Worm (Caenorhabditis elegans) whole organism, late embryonic: Measurements from ENCODE around the gene puf-7.
"Not testable (repeated sequence)": the region's sequence is repeated elsewhere in the genome, so short reads cannot be mapped to it uniquely, and the experiment has no call there.

Experiments used
- C08G9.2 ChIP-seq: sonication (generic microtip); optimal IDR thresholded peaks from 2 replicates; lab custom pipeline; 2016; ENCODE audit warnings: mild to moderate bottlenecking, missing genetic modification characterization, moderate library complexity, missing compliant biosample characterization
- C38D4.7 ChIP-seq: fragments of 200-800 bp; sonication (Bioruptor generic); optimal IDR thresholded peaks from 2 replicates; lab custom pipeline; 2018; ENCODE audit warnings: mild to moderate bottlenecking, missing genetic modification characterization, moderate library complexity, missing compliant biosample characterization
- F13H6.1 ChIP-seq: sonication (generic microtip); optimal IDR thresholded peaks from 2 replicates; lab custom pipeline; 2016; ENCODE audit warnings: missing genetic modification characterization, missing compliant biosample characterization
- ceh-14 ChIP-seq: sonication (generic microtip); optimal IDR thresholded peaks from 2 replicates; lab custom pipeline; 2016; ENCODE audit warnings: missing genotype, missing genetic modification characterization, missing compliant biosample characterization
- ceh-19 ChIP-seq: fragments of 200-800 bp; sonication (Bioruptor generic); optimal IDR thresholded peaks from 2 replicates; lab custom pipeline; 2018; ENCODE audit warnings: mild to moderate bottlenecking, missing genetic modification characterization, missing compliant biosample characterization
- ceh-2 ChIP-seq: sonication (generic microtip); optimal IDR thresholded peaks from 2 replicates; lab custom pipeline; 2016; ENCODE audit warnings: missing genotype, missing genetic modification characterization, missing compliant biosample characterization
- ceh-22 ChIP-seq: sonication (generic microtip); optimal IDR thresholded peaks from 2 replicates; lab custom pipeline; 2017; ENCODE audit warnings: missing biosample characterization, missing genetic modification characterization
- ceh-30 ChIP-seq: fragments of 150-350 bp; optimal IDR thresholded peaks from 2 replicates; lab custom pipeline; 2014; ENCODE audit warnings: missing biosample characterization, missing genetic modification characterization
- ceh-45 ChIP-seq: fragments of 200-800 bp; sonication (Bioruptor generic); IDR thresholded peaks from 2 replicates; pipeline ENCODE4 v1.3.6; 2022; ENCODE audit warnings: missing genetic modification reagents, missing genetic modification characterization, missing compliant biosample characterization
- ceh-48 ChIP-seq: sonication (generic microtip); optimal IDR thresholded peaks from 2 replicates; lab custom pipeline; 2016; ENCODE audit warnings: missing genetic modification characterization, inconsistent platforms, missing compliant biosample characterization
- che-1 ChIP-seq: sonication (generic microtip); optimal IDR thresholded peaks from 2 replicates; lab custom pipeline; 2016; ENCODE audit warnings: mild to moderate bottlenecking, missing genetic modification characterization, missing compliant biosample characterization
- dmd-4 ChIP-seq: sonication (generic microtip); optimal IDR thresholded peaks from 2 replicates; lab custom pipeline; 2016; ENCODE audit warnings: borderline replicate concordance, missing genetic modification characterization, missing compliant biosample characterization
- ets-4 ChIP-seq: sonication (generic microtip); optimal IDR thresholded peaks from 2 replicates; lab custom pipeline; 2016; ENCODE audit warnings: missing genetic modification characterization, missing compliant biosample characterization
- fkh-10 ChIP-seq: fragments of 150-350 bp; optimal IDR thresholded peaks from 2 replicates; lab custom pipeline; 2014; ENCODE audit warnings: missing biosample characterization, missing genetic modification reagents, missing genetic modification characterization
- gmeb-2 ChIP-seq: sonication (generic microtip); optimal IDR thresholded peaks from 2 replicates; lab custom pipeline; 2016; ENCODE audit warnings: missing genetic modification characterization, inconsistent platforms, missing compliant biosample characterization
- hlh-13 ChIP-seq: fragments of 200-800 bp; sonication (Bioruptor generic); optimal IDR thresholded peaks from 2 replicates; lab custom pipeline; 2018; ENCODE audit warnings: mild to moderate bottlenecking, missing genetic modification characterization, missing compliant biosample characterization
- hlh-15 ChIP-seq: sonication (generic microtip); optimal IDR thresholded peaks from 2 replicates; lab custom pipeline; 2016; ENCODE audit warnings: missing genetic modification characterization, missing compliant biosample characterization
- hlh-8 ChIP-seq: sonication (generic microtip); optimal IDR thresholded peaks from 2 replicates; lab custom pipeline; 2016; ENCODE audit warnings: missing genotype, missing genetic modification characterization, missing compliant biosample characterization
- nfya-1 ChIP-seq: sonication (generic microtip); optimal IDR thresholded peaks from 2 replicates; lab custom pipeline; 2017; ENCODE audit warnings: missing genetic modification characterization, mild to moderate bottlenecking, missing compliant biosample characterization, antibody characterized with exemption, moderate library complexity
- nhr-232 ChIP-seq: sonication (generic microtip); optimal IDR thresholded peaks from 2 replicates; lab custom pipeline; 2016; ENCODE audit warnings: missing genetic modification characterization, missing compliant biosample characterization
- odd-2 ChIP-seq: sonication (generic microtip); optimal IDR thresholded peaks from 2 replicates; lab custom pipeline; 2017; ENCODE audit warnings: antibody characterized with exemption, mild to moderate bottlenecking, missing genetic modification characterization, missing compliant biosample characterization
- pat-9 ChIP-seq: fragments of 200-800 bp; sonication (Bioruptor generic); optimal IDR thresholded peaks from 2 replicates; lab custom pipeline; 2018; ENCODE audit warnings: mild to moderate bottlenecking, missing genetic modification characterization, moderate library complexity, missing compliant biosample characterization
- pax-1 ChIP-seq: fragments of 150-350 bp; optimal IDR thresholded peaks from 2 replicates; lab custom pipeline; 2014; ENCODE audit warnings: missing biosample characterization, missing genetic modification characterization
- pha-2 ChIP-seq: sonication (generic microtip); optimal IDR thresholded peaks from 2 replicates; lab custom pipeline; 2017; ENCODE audit warnings: mild to moderate bottlenecking, missing genetic modification characterization, missing compliant biosample characterization
- pha-4 ChIP-seq: fragments of 150-350 bp; optimal IDR thresholded peaks from 2 replicates; lab custom pipeline; 2018; ENCODE audit warnings: missing biosample characterization, missing genetic modification reagents, missing genetic modification characterization
- pqm-1 ChIP-seq: sonication (generic microtip); optimal IDR thresholded peaks from 2 replicates; lab custom pipeline; 2016; ENCODE audit warnings: missing genetic modification characterization, missing compliant biosample characterization
- pros-1 ChIP-seq: fragments of 150-350 bp; optimal IDR thresholded peaks from 2 replicates; lab custom pipeline; 2014; ENCODE audit warnings: missing biosample characterization, missing genetic modification reagents, missing genetic modification characterization
- rnt-1 ChIP-seq: sonication (generic microtip); optimal IDR thresholded peaks from 2 replicates; lab custom pipeline; 2016; ENCODE audit warnings: missing genetic modification characterization, missing compliant biosample characterization
- sox-4 ChIP-seq: sonication (generic microtip); optimal IDR thresholded peaks from 2 replicates; lab custom pipeline; 2017; ENCODE audit warnings: mild to moderate bottlenecking, missing genetic modification characterization, inconsistent platforms, missing compliant biosample characterization
- syd-9 ChIP-seq: sonication (generic microtip); optimal IDR thresholded peaks from 2 replicates; lab custom pipeline; 2016; ENCODE audit warnings: mild to moderate bottlenecking, missing genetic modification characterization, moderate library complexity, missing compliant biosample characterization
- tbx-2 ChIP-seq: sonication (generic microtip); optimal IDR thresholded peaks from 2 replicates; lab custom pipeline; 2016; ENCODE audit warnings: missing genetic modification characterization, missing compliant biosample characterization
- tbx-7 ChIP-seq: sonication (generic microtip); optimal IDR thresholded peaks from 2 replicates; lab custom pipeline; 2016; ENCODE audit warnings: missing genotype, missing genetic modification characterization, missing compliant biosample characterization
- unc-3 ChIP-seq, 2 experiments: fragments of 200-800 bp in 1 of 2; sonication (Bioruptor generic) in 1 of 2; sonication (generic microtip) in 1 of 2; conservative IDR thresholded peaks in 1 of 2; optimal IDR thresholded peaks in 1 of 2; 2 replicates each; pipeline versions ENCODE4 v1.3.6 to Lab custom; 2016 to 2022; ENCODE audit warnings: missing compliant biosample characterization in 2 of 2, missing genetic modification characterization in 2 of 2, missing genetic modification reagents in 1 of 2
- unc-55 ChIP-seq: sonication (generic microtip); optimal IDR thresholded peaks from 2 replicates; lab custom pipeline; 2017; ENCODE audit warnings: missing biosample characterization, missing genetic modification reagents, missing genetic modification characterization
- unc-86 ChIP-seq: sonication (generic microtip); optimal IDR thresholded peaks from 2 replicates; lab custom pipeline; 2016; ENCODE audit warnings: missing genetic modification characterization, missing compliant biosample characterization
- zip-5 ChIP-seq: sonication (generic microtip); optimal IDR thresholded peaks from 2 replicates; lab custom pipeline; 2016; ENCODE audit warnings: missing genetic modification characterization, missing compliant biosample characterization

Gene puf-7

DNA sequence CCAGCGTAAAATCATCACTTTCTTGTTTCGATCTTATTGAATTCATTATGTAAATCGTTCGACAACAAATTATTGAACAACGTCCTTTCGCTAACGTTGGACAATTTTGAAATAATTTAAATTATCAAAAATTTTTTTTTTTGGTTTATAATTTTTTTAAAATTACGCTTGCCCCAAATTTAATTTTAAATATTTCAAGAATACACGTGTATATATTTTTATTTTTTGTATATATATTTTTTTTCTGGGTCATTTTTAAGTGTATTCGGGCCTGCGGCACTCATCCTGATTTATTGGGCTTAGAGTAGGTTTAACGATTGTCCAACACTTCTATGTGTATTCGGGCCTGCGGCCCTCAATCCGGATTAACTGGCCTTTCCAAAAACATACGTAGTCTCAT, 22.1 kb upstream of the puf-7 start, which contains the start of gene Y52D5A.2:
Gene Y52D5A.2 (minus strand): TSS at position 101 of the 400 bp plus-strand sequence.
- TF ChIP-seq odd-2, pax-1, ceh-14 (tag; lab: Kevin White, UChicago): not testable (repeated sequence)

DNA sequence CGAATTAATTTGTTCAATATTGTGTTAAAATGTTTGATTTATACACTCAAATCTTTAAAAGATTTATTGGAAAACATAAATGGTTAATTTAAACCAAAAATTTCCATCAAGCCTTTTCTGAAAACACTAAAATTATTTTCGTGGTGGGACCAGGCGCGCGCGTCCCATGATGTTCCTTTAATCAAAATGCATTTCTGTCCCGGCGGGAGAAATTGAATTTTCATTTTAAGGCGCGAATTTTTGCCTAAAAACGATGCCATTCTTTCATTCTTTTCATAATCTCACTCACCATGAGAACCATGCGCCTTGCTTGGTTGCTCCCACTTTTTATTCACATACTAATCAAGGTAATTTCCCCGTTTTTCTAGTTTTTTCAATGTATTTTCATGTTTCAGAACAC, 16.8 kb upstream of the puf-7 start, which contains the start of gene rme-2:
Gene rme-2 (plus strand): TSS at position 288 of the 400 bp plus-strand sequence.
- TF ChIP-seq ceh-22 (tag; lab: Kevin White, UChicago) (no peak), F13H6.1 (tag; lab: Kevin White, UChicago) (no peak), hlh-15 (tag; lab: Kevin White, UChicago) (no peak), unc-3 (GFP tag; conservative IDR thresholded peaks at IDR 0.05; lab: Robert Waterston, UW) (no peak), unc-3 (tag; optimal IDR thresholded peaks at IDR 0.05; lab: Kevin White, UChicago) (no peak), unc-55 (GFP tag; lab: Kevin White, UChicago) (no peak)
- TF ChIP-seq, all 69 proteins: peak for 0

DNA sequence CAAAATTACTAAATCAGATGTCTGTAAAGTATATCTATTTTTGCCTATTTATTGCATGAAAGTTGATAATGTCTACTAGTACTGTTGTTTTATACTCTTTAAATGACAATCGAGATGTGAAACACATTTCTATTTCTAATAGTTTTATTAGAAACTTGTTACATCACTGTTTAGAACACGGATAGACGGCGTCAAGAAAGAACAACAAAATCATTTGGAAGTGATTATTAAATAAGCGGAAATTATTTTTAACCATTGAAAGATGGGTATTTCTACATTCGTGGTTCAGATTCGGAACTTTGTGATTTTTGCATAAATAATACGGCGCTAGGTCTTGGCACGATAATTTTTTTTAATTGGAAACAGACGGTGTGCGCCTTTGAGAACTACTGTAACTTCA, 13.4 kb upstream of the puf-7 start:
- no peak for TF ChIP-seq unc-86
- TF ChIP-seq sox-4 (tag; lab: Kevin White, UChicago), result no peak
- TF ChIP-seq zip-5 (tag; lab: Kevin White, UChicago), result no peak
- TF ChIP-seq dmd-4, result no peak
- TF ChIP-seq pax-1 (tag; lab: Kevin White, UChicago), result no peak
- no peak for TF ChIP-seq tbx-7 (tag; lab: Kevin White, UChicago)
- no peak for TF ChIP-seq hlh-8 (tag; lab: Kevin White, UChicago)
- TF ChIP-seq hlh-13 (GFP tag; lab: Kevin White, UChicago), result no peak
- no peak for TF ChIP-seq ceh-45
- no peak for TF ChIP-seq ceh-48 (tag; lab: Kevin White, UChicago)
- TF ChIP-seq, all 69 proteins: peak for 0

DNA sequence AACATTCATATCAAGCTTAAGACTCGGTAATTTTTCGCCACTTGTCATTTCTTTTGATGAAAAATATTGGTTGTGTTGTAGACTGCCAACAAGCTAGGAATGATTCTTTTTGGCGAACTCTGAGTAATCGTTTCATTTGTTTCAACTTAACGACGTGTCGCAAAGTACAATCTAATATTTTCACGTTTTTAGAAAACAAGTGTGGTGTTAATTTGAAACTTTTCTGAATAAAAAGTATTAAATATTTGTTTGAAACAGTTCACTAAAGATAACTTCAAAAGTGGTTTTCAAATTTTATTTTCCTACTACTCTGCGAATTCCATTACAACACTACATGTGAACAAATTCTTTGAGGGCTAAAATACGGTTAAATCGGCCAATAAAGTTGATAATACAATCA, 10.0 kb upstream of the puf-7 start, which contains the start of gene T11F8.4:
Gene T11F8.4 (minus strand): TSS at position 101 of the 400 bp plus-strand sequence.
- TF ChIP-seq pros-1 (tag; lab: Kevin White, UChicago) (no peak), tbx-7 (tag; lab: Kevin White, UChicago) (no peak), nhr-232 (no peak), ets-4 (no peak), hlh-13 (GFP tag; lab: Kevin White, UChicago) (no peak), tbx-2 (tag; lab: Kevin White, UChicago) (no peak), pat-9 (no peak), pax-1 (tag; lab: Kevin White, UChicago) (no peak)

DNA sequence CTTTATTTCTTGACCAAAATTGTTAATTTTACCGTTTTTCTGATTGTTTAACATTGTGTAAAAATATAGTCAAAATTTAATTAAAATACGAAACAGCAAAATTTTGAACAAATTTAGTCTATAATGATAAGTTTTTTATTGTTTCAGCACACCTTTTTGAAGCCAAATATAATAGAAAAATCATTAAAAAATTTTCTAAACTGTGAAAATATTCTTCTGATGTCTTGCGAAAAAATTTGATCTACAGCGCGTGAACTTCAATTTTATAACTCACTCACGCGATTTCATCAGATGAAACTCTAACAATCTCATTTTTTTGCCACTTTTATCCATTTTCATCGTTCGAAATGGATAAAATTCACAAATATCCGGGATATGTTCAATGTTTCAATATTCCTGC, 7.2 kb upstream of the puf-7 start, which contains the start of gene T11F8.1:
Gene T11F8.1 (plus strand): TSS at position 301 of the 400 bp plus-strand sequence.
- TF ChIP-seq C38D4.7 (GFP tag; lab: Kevin White, UChicago) (no peak), pax-1 (tag; lab: Kevin White, UChicago) (no peak), tbx-2 (tag; lab: Kevin White, UChicago) (no peak), syd-9 (tag; lab: Kevin White, UChicago) (no peak), che-1 (tag; lab: Kevin White, UChicago) (no peak), pros-1 (tag; lab: Kevin White, UChicago) (no peak), fkh-10 (no peak), pha-4 (no peak), ceh-30 (no peak), gmeb-2 (tag; lab: Kevin White, UChicago) (no peak), hlh-13 (GFP tag; lab: Kevin White, UChicago) (no peak), pqm-1 (tag; lab: Kevin White, UChicago) (no peak), ceh-2 (tag; lab: Kevin White, UChicago) (no peak), C08G9.2 (no peak), ceh-19 (GFP tag; lab: Kevin White, UChicago) (no peak), rnt-1 (tag; lab: Kevin White, UChicago) (no peak), nfya-1 (tag; lab: Kevin White, UChicago) (no peak), hlh-15 (tag; lab: Kevin White, UChicago) (no peak), ceh-48 (tag; lab: Kevin White, UChicago) (no peak), pha-2 (tag; lab: Kevin White, UChicago) (no peak)
